Fruit fly (Drosophila melanogaster): ENCODE measurements around the gene ft.

ft gene

dm6 chr2L:4221354-4222001 is at the start of gene ft:
ft (minus strand) TSS chr2L:4221796.
- TF ChIP-seq CG8478 (optimal IDR thresholded peaks at IDR 0.05) (no peak), CTCF (optimal IDR thresholded peaks at IDR 0.05) (no peak)

dm6 chr2L:4257272-4257671 is 35.7 kb upstream of the ft start, which contains the start of gene CG15425:
CG15425 (plus strand) TSS chr2L:4257572.
- TF ChIP-seq CTCF (optimal IDR thresholded peaks at IDR 0.05) (no peak), CG8478 (optimal IDR thresholded peaks at IDR 0.05) (no peak)

dm6 chr2L:4254945-4255344 is 33.3 kb upstream of the ft start:
- TF ChIP-seq CTCF (optimal IDR thresholded peaks at IDR 0.05) (no peak), CG8478 (optimal IDR thresholded peaks at IDR 0.05) (no peak)

dm6 chr2L:4252832-4253473 is 31.4 kb upstream of the ft start:
- TF ChIP-seq CG8478 (optimal IDR thresholded peaks at IDR 0.05) (no peak), CTCF (optimal IDR thresholded peaks at IDR 0.05) (no peak)

dm6 chr2L:4248314-4248713 is 26.7 kb upstream of the ft start:
- TF ChIP-seq CTCF (optimal IDR thresholded peaks at IDR 0.05), result no peak
- no peak for TF ChIP-seq CG8478 (optimal IDR thresholded peaks at IDR 0.05)

dm6 chr2L:4246376-4246775 is 24.8 kb upstream of the ft start:
- TF ChIP-seq CTCF (optimal IDR thresholded peaks at IDR 0.05) (no peak), CG8478 (optimal IDR thresholded peaks at IDR 0.05) (no peak)

dm6 chr2L:4241513-4241912 is 19.9 kb upstream of the ft start:
- TF ChIP-seq CG8478 (optimal IDR thresholded peaks at IDR 0.05), result no peak

dm6 chr2L:4230562-4230961 is 9.0 kb upstream of the ft start:
- TF ChIP-seq CTCF (optimal IDR thresholded peaks at IDR 0.05) (no peak), CG8478 (optimal IDR thresholded peaks at IDR 0.05) (no peak)

dm6 chr2L:4227546-4227945 is 6.0 kb upstream of the ft start, which contains the start of gene RpL40:
RpL40 (plus strand) TSS chr2L:4227699.
- TF ChIP-seq CG8478 (optimal IDR thresholded peaks at IDR 0.05) (no peak), CTCF (optimal IDR thresholded peaks at IDR 0.05) (no peak)

dm6 chr2L:4226792-4227191 is 5.2 kb upstream of the ft start, which contains the start of gene CG3702:
CG3702 (minus strand) TSS chr2L:4227097.
- TF ChIP-seq CTCF (optimal IDR thresholded peaks at IDR 0.05) (peak in 1 of 2 experiments; percentile 2), CG8478 (optimal IDR thresholded peaks at IDR 0.05) (no peak)

dm6 chr2L:4224158-4224799 is 2.7 kb upstream of the ft start:
- no peak for TF ChIP-seq CTCF (optimal IDR thresholded peaks at IDR 0.05)
- no peak for TF ChIP-seq CG8478 (optimal IDR thresholded peaks at IDR 0.05)

dm6 chr2L:4222921-4223279 is 1.3 kb upstream of the ft start:
- TF ChIP-seq CG8478 (optimal IDR thresholded peaks at IDR 0.05) (no peak), CTCF (optimal IDR thresholded peaks at IDR 0.05) (no peak)

- TF ChIP-seq CG8478 (optimal IDR thresholded peaks at IDR 0.05), result no peak
- no peak for TF ChIP-seq CTCF (optimal IDR thresholded peaks at IDR 0.05)
Observed at dm6 chr2L:4222002-4222920, 665 bp upstream of the ft start.

dm6 chr2L:4218820-4219219 is 2.8 kb downstream of the ft start:
- TF ChIP-seq CTCF (optimal IDR thresholded peaks at IDR 0.05) (no peak), CG8478 (optimal IDR thresholded peaks at IDR 0.05) (no peak)

- TF ChIP-seq CTCF (optimal IDR thresholded peaks at IDR 0.05) (no peak), CG8478 (optimal IDR thresholded peaks at IDR 0.05) (no peak)
Observed at dm6 chr2L:4211335-4211753, 10.3 kb downstream of the ft start.

Measured in S2 (cell line).